Worm (Caenorhabditis elegans): ENCODE measurements around the gene ark-1.

ark-1 gene

DNA sequence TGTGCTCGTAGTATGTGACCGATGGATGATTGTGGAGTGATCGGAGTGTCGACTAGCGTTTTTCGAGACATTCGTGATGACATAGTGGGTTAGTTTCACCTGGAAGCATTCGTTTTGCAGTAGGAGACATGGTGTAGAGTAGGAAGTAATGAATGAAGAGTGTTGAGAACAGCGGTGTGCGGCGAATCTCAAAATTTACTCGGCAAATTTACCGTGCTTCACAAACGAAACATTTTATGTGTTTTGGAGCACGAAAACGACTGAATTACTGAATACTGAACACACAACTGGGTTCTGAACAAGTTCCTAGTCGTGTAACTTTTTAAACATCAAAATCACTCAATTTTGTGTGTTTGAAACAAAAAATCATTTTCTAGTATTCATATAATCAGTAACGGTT lies 49.8 kb downstream of the ark-1 start, which contains the start of gene K08E7.6:
TSS of gene K08E7.6 (minus strand) at position 101 of the 400 bp plus-strand sequence.
- TF ChIP-seq W03F9.2 (tag; optimal IDR thresholded peaks at IDR 0.05) (no peak), him-1 (tag; optimal IDR thresholded peaks at IDR 0.05) (no peak), dao-5 (tag; optimal IDR thresholded peaks at IDR 0.05) (no peak)

DNA sequence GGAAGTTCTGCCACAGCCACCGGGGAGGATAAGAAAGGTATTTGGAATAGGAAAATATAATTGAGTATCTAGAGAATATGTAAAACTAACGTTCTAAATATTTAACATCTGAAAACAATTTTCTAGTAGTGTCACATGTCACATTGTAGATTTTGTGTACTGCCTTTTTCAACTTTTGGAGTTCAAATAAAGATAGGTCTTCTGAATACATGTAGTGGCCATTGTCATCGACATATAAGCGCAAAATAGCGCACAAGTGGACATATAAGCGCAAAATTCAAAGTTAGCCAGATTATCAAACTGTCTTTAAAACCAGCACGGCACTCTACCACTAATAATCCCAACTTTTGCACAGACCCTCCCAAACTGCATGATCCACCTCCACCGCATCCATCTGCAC lies 56.6 kb downstream of the ark-1 start:
- no peak for TF ChIP-seq dao-5 (tag; optimal IDR thresholded peaks at IDR 0.05)
- TF ChIP-seq W03F9.2 (tag; optimal IDR thresholded peaks at IDR 0.05): no peak
- no peak for TF ChIP-seq him-1 (tag; optimal IDR thresholded peaks at IDR 0.05)

DNA sequence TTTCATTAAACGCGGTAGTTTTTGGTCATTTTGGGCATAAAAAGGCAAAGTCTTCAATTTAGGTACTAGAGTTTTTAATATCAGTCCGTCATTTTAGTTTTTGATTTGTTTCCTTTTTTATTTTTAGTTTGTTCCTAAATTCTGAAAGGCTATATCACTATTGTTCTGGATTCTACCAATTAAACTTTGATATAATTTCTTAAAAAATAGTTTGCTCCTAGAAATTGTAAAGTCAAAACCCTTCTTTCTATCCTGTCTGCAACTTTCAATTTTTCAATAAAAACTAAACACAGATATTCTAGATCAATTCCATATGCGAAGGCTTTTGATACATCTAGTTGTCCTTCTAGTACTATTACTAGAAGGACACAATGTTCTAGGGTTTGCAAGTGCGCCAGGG lies 57.8 kb downstream of the ark-1 start, which contains the start of gene K08E7.5:
TSS of gene K08E7.5 (plus strand) at position 301 of the 400 bp plus-strand sequence.
- TF ChIP-seq dao-5 (tag; optimal IDR thresholded peaks at IDR 0.05) (no peak), him-1 (tag; optimal IDR thresholded peaks at IDR 0.05) (no peak), W03F9.2 (tag; optimal IDR thresholded peaks at IDR 0.05) (no peak)
